Worm (Caenorhabditis elegans) whole organism, L1 larva: ENCODE results near the gene eif-2Balpha.

ENCODE experiments used
- C34B4.2 ChIP-seq: sonication (generic microtip); optimal IDR thresholded peaks from 2 replicates; lab custom pipeline; 2017; ENCODE audit warnings: mild to moderate bottlenecking, missing genetic modification characterization, missing compliant biosample characterization
- F16B12.6 ChIP-seq: fragments of 150-350 bp; optimal IDR thresholded peaks from 2 replicates; lab custom pipeline; 2014; ENCODE audit warnings: missing biosample characterization, missing genetic modification characterization
- Y116A8C.19 ChIP-seq: sonication (generic microtip); optimal IDR thresholded peaks from 2 replicates; lab custom pipeline; 2016; ENCODE audit warnings: missing compliant biosample characterization, missing genetic modification characterization, borderline replicate concordance
- aha-1 ChIP-seq: fragments of 150-350 bp; optimal IDR thresholded peaks from 2 replicates; lab custom pipeline; 2014; ENCODE audit warnings: missing biosample characterization, missing genetic modification characterization
- alr-1 ChIP-seq: fragments of 200-800 bp; sonication (Bioruptor generic); optimal IDR thresholded peaks from 2 replicates; lab custom pipeline; 2018; ENCODE audit warnings: borderline replicate concordance, mild to moderate bottlenecking, missing genetic modification characterization, missing compliant biosample characterization
- ama-1 ChIP-seq: fragments of 150-350 bp; optimal IDR thresholded peaks from 2 replicates; lab custom pipeline; 2014
- dpl-1 ChIP-seq, 3 experiments: fragments of 150-350 bp in 2 of 3; sonication (generic microtip) in 1 of 3; optimal IDR thresholded peaks; 2 replicates each; lab custom pipeline; 2014 to 2017; ENCODE audit warnings: missing biosample characterization in 3 of 3, missing genetic modification characterization in 3 of 3, missing genetic modification reagents in 3 of 3
- dsc-1 ChIP-seq: sonication (generic microtip); optimal IDR thresholded peaks from 2 replicates; lab custom pipeline; 2016; ENCODE audit warnings: mild to moderate bottlenecking, missing genetic modification characterization, missing compliant biosample characterization
- egl-27 ChIP-seq, 2 experiments: fragments of 150-350 bp in 1 of 2; sonication (generic microtip); optimal IDR thresholded peaks; 3 replicates each; lab custom pipeline; 2017 to 2018; ENCODE audit warnings: missing biosample characterization in 2 of 2, missing genetic modification characterization in 2 of 2, missing genetic modification reagents in 2 of 2
- elt-3 ChIP-seq, 6 experiments: fragments of 150-350 bp in 1 of 6; sonication (generic microtip); optimal IDR thresholded peaks; 2 replicates each; lab custom pipeline; 2017 to 2018; ENCODE audit warnings: missing biosample characterization in 6 of 6, missing genetic modification characterization in 6 of 6, inconsistent platforms in 1 of 6
- fkh-10 ChIP-seq: sonication (generic microtip); optimal IDR thresholded peaks from 2 replicates; lab custom pipeline; 2017; ENCODE audit warnings: missing biosample characterization, missing genetic modification reagents, missing genetic modification characterization
- grh-1 ChIP-seq: fragments of 200-800 bp; sonication (Bioruptor generic); IDR thresholded peaks from 2 replicates; pipeline ENCODE4 v1.3.6; 2022; ENCODE audit warnings: missing genetic modification reagents, missing genetic modification characterization, missing compliant biosample characterization
- hlh-4 ChIP-seq: sonication (generic microtip); optimal IDR thresholded peaks from 2 replicates; lab custom pipeline; 2016; ENCODE audit warnings: mild to moderate bottlenecking, missing genetic modification characterization, missing compliant biosample characterization
- lin-14 ChIP-seq: fragments of 200-800 bp; sonication (Bioruptor generic); optimal IDR thresholded peaks from 2 replicates; lab custom pipeline; 2018; ENCODE audit warnings: mild to moderate bottlenecking, missing genetic modification characterization, moderate library complexity, missing compliant biosample characterization
- lin-35 ChIP-seq, 2 experiments: fragments of 150-350 bp; optimal IDR thresholded peaks; 2 replicates each; lab custom pipeline; 2014; ENCODE audit warnings: missing biosample characterization in 2 of 2, missing genetic modification characterization in 2 of 2, missing genetic modification reagents in 2 of 2
- lin-39 ChIP-seq: fragments of 150-350 bp; optimal IDR thresholded peaks from 2 replicates; lab custom pipeline; 2014; ENCODE audit warnings: missing biosample characterization, missing genetic modification reagents, missing genetic modification characterization
- lir-3 ChIP-seq: sonication (generic microtip); optimal IDR thresholded peaks from 2 replicates; lab custom pipeline; 2016; ENCODE audit warnings: mild to moderate bottlenecking, missing genetic modification characterization, moderate library complexity, missing compliant biosample characterization; ENCODE audit not compliant: poor library complexity
- mdl-1 ChIP-seq, 2 experiments: fragments of 150-350 bp; optimal IDR thresholded peaks; 2 replicates each; lab custom pipeline; 2014 to 2017; ENCODE audit warnings: missing biosample characterization in 2 of 2, missing genetic modification characterization in 2 of 2, inconsistent platforms in 1 of 2
- nhr-12 ChIP-seq: sonication (generic microtip); optimal IDR thresholded peaks from 2 replicates; lab custom pipeline; 2017; ENCODE audit warnings: missing biosample characterization, missing genetic modification characterization
- nhr-19 ChIP-seq: fragments of 200-800 bp; sonication (Bioruptor generic); conservative IDR thresholded peaks from 2 replicates; pipeline ENCODE4 v1.3.6; 2022; ENCODE audit warnings: missing genetic modification characterization, missing compliant biosample characterization
- nhr-20 ChIP-seq: sonication (generic microtip); optimal IDR thresholded peaks from 2 replicates; lab custom pipeline; 2016; ENCODE audit warnings: mild to moderate bottlenecking, missing genetic modification characterization, missing compliant biosample characterization
- nhr-28 ChIP-seq: fragments of 150-350 bp; optimal IDR thresholded peaks from 2 replicates; lab custom pipeline; 2014; ENCODE audit warnings: missing biosample characterization, missing genetic modification characterization
- nhr-71 ChIP-seq: sonication (generic microtip); optimal IDR thresholded peaks from 2 replicates; lab custom pipeline; 2016; ENCODE audit warnings: mild to moderate bottlenecking, missing genetic modification characterization, moderate library complexity, missing compliant biosample characterization
- nhr-77 ChIP-seq: fragments of 150-350 bp; optimal IDR thresholded peaks from 2 replicates; lab custom pipeline; 2014; ENCODE audit warnings: missing biosample characterization, missing genetic modification characterization
- nhr-84 ChIP-seq: sonication (generic microtip); optimal IDR thresholded peaks from 2 replicates; lab custom pipeline; 2017; ENCODE audit warnings: missing biosample characterization, missing genetic modification characterization
- nhr-90 ChIP-seq: sonication (generic microtip); optimal IDR thresholded peaks from 2 replicates; lab custom pipeline; 2016; ENCODE audit warnings: mild to moderate bottlenecking, missing genetic modification characterization, missing compliant biosample characterization; ENCODE audit not compliant: poor library complexity
- pag-3 ChIP-seq: sonication (generic microtip); optimal IDR thresholded peaks from 2 replicates; lab custom pipeline; 2017; ENCODE audit warnings: missing genetic modification characterization, mild to moderate bottlenecking, missing compliant biosample characterization, antibody characterized with exemption, borderline replicate concordance; ENCODE audit not compliant: insufficient read depth
- rnt-1 ChIP-seq: sonication (generic microtip); optimal IDR thresholded peaks from 2 replicates; lab custom pipeline; 2016; ENCODE audit warnings: mild to moderate bottlenecking, missing genetic modification characterization, moderate library complexity, missing compliant biosample characterization
- snpc-4 ChIP-seq: fragments of 150-350 bp; optimal IDR thresholded peaks from 2 replicates; lab custom pipeline; 2014; ENCODE audit warnings: missing biosample characterization, missing genetic modification characterization
- snu-23 ChIP-seq: sonication (generic microtip); optimal IDR thresholded peaks from 2 replicates; lab custom pipeline; 2016; ENCODE audit warnings: missing genetic modification characterization, missing compliant biosample characterization
- sox-4 ChIP-seq: sonication (generic microtip); optimal IDR thresholded peaks from 2 replicates; lab custom pipeline; 2016; ENCODE audit warnings: missing genetic modification characterization, missing compliant biosample characterization
- tbx-2 ChIP-seq: sonication (generic microtip); optimal IDR thresholded peaks from 2 replicates; lab custom pipeline; 2016; ENCODE audit warnings: missing genetic modification characterization, missing compliant biosample characterization
- unc-30 ChIP-seq: sonication (generic microtip); optimal IDR thresholded peaks from 2 replicates; lab custom pipeline; 2017; ENCODE audit warnings: missing biosample characterization, missing genetic modification characterization
- unc-98 ChIP-seq: fragments of 200-800 bp; sonication (Bioruptor generic); IDR thresholded peaks from 2 replicates; pipeline ENCODE4 v1.3.6; 2022; ENCODE audit warnings: missing genetic modification characterization, missing compliant biosample characterization
- vab-15 ChIP-seq: sonication (generic microtip); optimal IDR thresholded peaks from 2 replicates; lab custom pipeline; 2017; ENCODE audit warnings: missing genotype, mild to moderate bottlenecking, missing genetic modification characterization, missing compliant biosample characterization
- xbp-1 ChIP-seq: sonication (generic microtip); optimal IDR thresholded peaks from 2 replicates; lab custom pipeline; 2016; ENCODE audit warnings: missing genetic modification characterization, missing compliant biosample characterization
- zag-1 ChIP-seq: fragments of 150-350 bp; optimal IDR thresholded peaks from 2 replicates; lab custom pipeline; 2014; ENCODE audit warnings: missing biosample characterization, missing genetic modification characterization
- ztf-4 ChIP-seq: fragments of 150-350 bp; optimal IDR thresholded peaks from 2 replicates; lab custom pipeline; 2014; ENCODE audit warnings: missing biosample characterization, missing genetic modification characterization

eif-2Balpha gene

DNA sequence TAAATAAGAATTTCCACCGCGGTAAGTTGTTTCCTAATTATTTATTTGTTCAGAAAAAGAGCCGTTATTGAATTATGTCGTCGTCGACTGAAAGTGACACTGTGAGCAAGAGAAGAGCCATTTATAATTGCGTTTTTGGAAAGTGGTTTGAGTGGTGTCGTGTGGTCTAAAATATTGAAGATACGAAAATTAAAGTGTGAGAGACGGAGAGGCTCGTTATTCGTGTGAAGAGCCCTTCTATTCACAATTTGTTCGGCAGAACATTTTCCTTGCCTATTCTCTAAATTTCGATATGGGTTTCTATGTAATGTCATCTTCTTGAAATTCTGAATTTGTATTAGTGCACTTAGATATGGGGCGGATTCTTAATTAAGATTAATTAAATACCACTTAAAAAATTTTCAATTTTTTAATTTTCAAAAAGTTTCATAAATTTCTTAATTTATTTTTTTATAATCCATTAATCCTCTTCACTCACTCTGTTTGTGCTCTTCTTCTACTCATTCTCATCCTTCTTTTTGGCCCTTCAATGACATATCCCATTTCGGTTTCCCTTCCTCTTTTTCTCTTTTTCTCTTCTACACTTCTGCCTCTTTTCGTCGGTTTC, 33.1 kb upstream of the eif-2Balpha start (continued):
- TF ChIP-seq snu-23 (peak; percentile 51), lin-35 (GFP tag; optimal IDR thresholded peaks at IDR 0.05; lab: Kevin White, UChicago) (peak in 1 of 2 experiments; percentile 27), egl-27 (tag; optimal IDR thresholded peaks at IDR 0.05; lab: Kevin White, UChicago) (no peak)

- no peak for TF ChIP-seq vab-15
- TF ChIP-seq F16B12.6 (tag; lab: Kevin White, UChicago), result no peak
- TF ChIP-seq sox-4, result no peak
Measured at ce11 chrIII:9511055-9511520, 31.8 kb upstream of the eif-2Balpha start, which contains the start of gene F55H2.5. TSS of gene F55H2.5 (plus strand) at chrIII:9511470.

DNA sequence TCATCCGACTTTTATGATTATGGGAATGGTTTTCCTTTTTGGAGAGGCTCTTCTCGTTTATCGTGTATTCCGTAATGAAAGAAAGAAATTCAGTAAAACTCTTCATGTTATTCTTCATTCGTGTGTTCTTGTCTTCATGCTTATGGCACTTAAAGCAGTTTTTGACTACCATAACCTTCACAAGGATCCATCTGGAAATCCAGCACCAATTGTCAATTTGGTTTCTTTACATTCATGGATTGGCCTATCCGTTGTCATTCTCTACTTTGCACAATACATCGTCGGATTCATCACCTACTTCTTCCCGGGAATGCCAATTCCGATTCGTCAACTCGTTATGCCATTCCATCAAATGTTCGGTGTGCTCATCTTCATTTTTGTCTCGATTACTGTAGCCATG, 31.3 kb upstream of the eif-2Balpha start:
- TF ChIP-seq nhr-19 (GFP tag; lab: Robert Waterston, UW) (no peak), vab-15 (no peak), sox-4 (no peak), unc-30 (tag; lab: Kevin White, UChicago) (no peak), snu-23 (no peak)
- TF ChIP-seq, all 84 proteins: peak for 0

- TF ChIP-seq unc-98 (no peak), lin-39 (tag; lab: Kevin White, UChicago) (no peak), dpl-1 (GFP tag; optimal IDR thresholded peaks at IDR 0.05; lab: Kevin White, UChicago) (no peak), hlh-4 (tag; lab: Kevin White, UChicago) (no peak), snpc-4 (no peak), nhr-77 (tag; lab: Kevin White, UChicago) (no peak), fkh-10 (GFP tag; lab: Kevin White, UChicago) (no peak), grh-1 (no peak)
Measured at ce11 chrIII:9513006-9513405, 29.9 kb upstream of the eif-2Balpha start.

ce11 chrIII:9513569-9513968, 29.4 kb upstream of the eif-2Balpha start, which contains the start of gene F55H2.8:
TSS of gene F55H2.8 (plus strand) at chrIII:9513869.
- no peak for TF ChIP-seq unc-30 (tag; lab: Kevin White, UChicago)

- no peak for TF ChIP-seq lir-3 (tag; lab: Kevin White, UChicago)
- TF ChIP-seq C34B4.2 (tag; lab: Kevin White, UChicago), result no peak
- no peak for TF ChIP-seq tbx-2 (tag; lab: Kevin White, UChicago)
- TF ChIP-seq lin-14 (GFP tag; lab: Kevin White, UChicago), result no peak
- TF ChIP-seq zag-1 (tag; lab: Kevin White, UChicago), result no peak
- TF ChIP-seq ama-1 (lab: Kevin White, UChicago), result no peak
- no peak for TF ChIP-seq aha-1 (tag; lab: Kevin White, UChicago)
Measured at ce11 chrIII:9516148-9516547, 26.8 kb upstream of the eif-2Balpha start, which contains the start of gene F55H2.7. TSS of gene F55H2.7 (minus strand) at chrIII:9516248.

DNA sequence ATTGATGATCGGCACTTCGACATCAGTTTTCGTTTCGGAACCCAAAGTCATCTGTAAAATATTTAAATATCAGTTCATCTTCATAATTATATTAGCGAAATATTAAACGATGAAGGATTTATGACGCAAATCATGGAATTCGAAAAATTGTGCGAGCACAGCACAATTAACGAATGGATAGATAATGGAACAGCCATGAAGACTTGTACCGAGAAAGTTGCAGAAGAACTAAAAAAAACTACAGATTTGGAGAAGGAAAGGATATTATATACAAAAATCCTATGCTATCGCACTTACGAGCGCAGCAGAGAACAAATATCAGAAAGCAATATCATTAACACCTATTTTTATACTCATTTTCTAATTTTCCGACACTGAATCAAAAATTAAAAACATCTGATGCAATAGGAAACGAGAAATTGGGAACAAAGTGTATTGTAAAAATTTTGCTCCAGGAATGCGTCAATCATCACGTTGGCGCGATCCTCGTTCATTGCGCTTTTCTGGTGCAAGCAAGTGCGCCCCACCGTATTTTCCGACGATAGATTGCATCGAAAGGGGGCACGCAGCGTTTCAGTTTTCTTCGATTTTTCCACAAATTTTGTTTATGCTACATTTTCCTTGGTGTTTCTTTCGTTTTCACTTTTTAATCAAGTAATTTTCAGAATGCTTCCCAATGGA, 21.4 kb upstream of the eif-2Balpha start, which contains the start of the genes clu-1 and prp-40:
Gene clu-1, minus strand, starts transcription at position 51 of the 681 bp plus-strand sequence.
Gene prp-40, plus strand, starts transcription at position 666 of the 681 bp plus-strand sequence.
- peak in 1 of 2 experiments; percentile 83 for TF ChIP-seq mdl-1 (tag; optimal IDR thresholded peaks at IDR 0.05; lab: Kevin White, UChicago)
- peak; percentile 95 for TF ChIP-seq rnt-1
- peak; percentile 98 for TF ChIP-seq dsc-1
- TF ChIP-seq nhr-84 (tag; lab: Kevin White, UChicago), result no peak
- TF ChIP-seq vab-15, result no peak
- no peak for TF ChIP-seq alr-1 (tag; lab: Kevin White, UChicago)
- TF ChIP-seq pag-3, result no peak
- TF ChIP-seq nhr-90, result peak; percentile 86
- no peak for TF ChIP-seq Y116A8C.19 (tag; lab: Kevin White, UChicago)
- TF ChIP-seq nhr-12 (tag; lab: Kevin White, UChicago), result no peak
- TF ChIP-seq xbp-1 (tag; lab: Kevin White, UChicago), result peak; percentile 90
- peak; percentile 57 for TF ChIP-seq fkh-10 (GFP tag; lab: Kevin White, UChicago)
- TF ChIP-seq nhr-71 (tag; lab: Kevin White, UChicago), result peak; percentile 94
- TF ChIP-seq ztf-4 (tag; lab: Kevin White, UChicago), result peak; percentile 83
- TF ChIP-seq elt-3 (tag; optimal IDR thresholded peaks at IDR 0.05; lab: Kevin White, UChicago), result peak in 3 of 6 experiments; percentile 21 to 86 (median 68)
- TF ChIP-seq nhr-28 (tag; lab: Kevin White, UChicago), result no peak
- TF ChIP-seq nhr-20 (tag; lab: Kevin White, UChicago), result peak; percentile 93
